Fruit fly (Drosophila melanogaster) whole organism, adult: ENCODE measurements around the gene CG14624.

Source experiments
- CG1620 ChIP-seq: fragments of 200-800 bp; sonication (Bioruptor generic); optimal IDR thresholded peaks from 2 replicates; lab custom pipeline; 2016; ENCODE audit warnings: missing biosample characterization, missing genetic modification characterization
- Clk ChIP-seq: fragments of 200-800 bp; sonication (Bioruptor generic); optimal IDR thresholded peaks from 2 replicates; lab custom pipeline; 2017; ENCODE audit warnings: missing biosample characterization, missing genetic modification characterization
- Mnt ChIP-seq: fragments of 200-800 bp; sonication (Bioruptor generic); optimal IDR thresholded peaks from 2 replicates; lab custom pipeline; 2016; ENCODE audit warnings: missing biosample characterization, mild to moderate bottlenecking, missing genetic modification characterization
- ovo ChIP-seq: fragments of 200-800 bp; sonication (Bioruptor generic); optimal IDR thresholded peaks from 2 replicates; lab custom pipeline; 2016; ENCODE audit warnings: missing biosample characterization, missing genetic modification characterization
- pad ChIP-seq: fragments of 200-800 bp; sonication (Bioruptor generic); optimal IDR thresholded peaks from 3 replicates; lab custom pipeline; 2017; ENCODE audit warnings: missing biosample characterization, missing genetic modification characterization, mild to moderate bottlenecking, moderate library complexity, missing genetic modification reagents
- tj ChIP-seq: fragments of 200-800 bp; sonication (Bioruptor generic); optimal IDR thresholded peaks from 3 replicates; lab custom pipeline; 2017; ENCODE audit warnings: missing biosample characterization, mild to moderate bottlenecking, missing genetic modification characterization, moderate library complexity

- TF ChIP-seq tj (GFP tag; lab: Kevin White, UChicago) (peak; percentile 89), Clk (GFP tag; lab: Kevin White, UChicago) (no peak), ovo (GFP tag; lab: Kevin White, UChicago) (no peak), CG1620 (GFP tag; lab: Kevin White, UChicago) (no peak), pad (GFP tag; lab: Kevin White, UChicago) (no peak), Mnt (GFP tag; lab: Kevin White, UChicago) (no peak)
Measured at dm6 chrX:1231707-1232106, 25.2 kb downstream of the CG14624 start.
